Fruit fly (Drosophila melanogaster) whole organism, embryonic: ENCODE results near the gene Cyp12a4.

Experiments
- Abd-B ChIP-seq: fragments of 200-800 bp; sonication (Bioruptor generic); optimal IDR thresholded peaks from 2 replicates; lab custom pipeline; 2018; ENCODE audit warnings: missing biosample characterization, mild to moderate bottlenecking, missing genetic modification characterization, moderate library complexity
- Atf3 ChIP-seq: fragments of 200-800 bp; sonication (Bioruptor generic); optimal IDR thresholded peaks from 3 replicates; lab custom pipeline; 2016; ENCODE audit warnings: missing biosample characterization, missing genetic modification characterization
- BEAF-32 ChIP-seq: fragments of 200-800 bp; sonication (Bioruptor generic); optimal IDR thresholded peaks from 3 replicates; lab custom pipeline; 2017; ENCODE audit warnings: missing biosample characterization, missing genetic modification characterization, mild to moderate bottlenecking, moderate library complexity, missing genetic modification reagents
- Bdp1 ChIP-seq: fragments of 200-800 bp; sonication (Bioruptor generic); optimal IDR thresholded peaks from 3 replicates; lab custom pipeline; 2016; ENCODE audit warnings: missing biosample characterization, missing genetic modification characterization
- CG10147 ChIP-seq: fragments of 200-800 bp; sonication (Bioruptor generic); optimal IDR thresholded peaks from 2 replicates; lab custom pipeline; 2019; ENCODE audit warnings: missing biosample characterization, mild to moderate bottlenecking, missing genetic modification characterization, moderate library complexity
- CG11093 ChIP-seq: fragments of 200-800 bp; sonication (Bioruptor generic); IDR thresholded peaks from 3 replicates; pipeline ENCODE4 v1.3.6; 2022; ENCODE audit warnings: missing biosample characterization, missing genetic modification characterization
- CG12104 ChIP-seq: fragments of 200-800 bp; sonication (Bioruptor generic); optimal IDR thresholded peaks from 3 replicates; lab custom pipeline; 2016; ENCODE audit warnings: missing biosample characterization, missing genetic modification characterization
- CG13624 ChIP-seq: fragments of 200-800 bp; sonication (Bioruptor generic); optimal IDR thresholded peaks from 2 replicates; lab custom pipeline; 2016; ENCODE audit warnings: missing biosample characterization, missing genetic modification characterization
- CG15073 ChIP-seq: fragments of 200-800 bp; sonication (Bioruptor generic); optimal IDR thresholded peaks from 2 replicates; lab custom pipeline; 2016; ENCODE audit warnings: missing biosample characterization, missing genetic modification characterization
- CG18262 ChIP-seq: fragments of 200-800 bp; optimal IDR thresholded peaks from 3 replicates; lab custom pipeline; 2019; ENCODE audit warnings: missing biosample characterization, mild to moderate bottlenecking, missing genetic modification characterization, moderate library complexity
- CG3726 ChIP-seq: fragments of 200-800 bp; sonication (Bioruptor generic); IDR thresholded peaks from 3 replicates; pipeline ENCODE4, ENCODE4 v1.3.6; 2022; ENCODE audit warnings: missing biosample characterization, missing genetic modification characterization
- CG3995 ChIP-seq: fragments of 200-800 bp; sonication (Bioruptor generic); optimal IDR thresholded peaks from 3 replicates; lab custom pipeline; 2016; ENCODE audit warnings: missing biosample characterization, missing genetic modification characterization
- CG4730 ChIP-seq: fragments of 200-800 bp; sonication (Bioruptor generic); IDR thresholded peaks from 2 replicates; pipeline ENCODE4 v1.3.6; 2022; ENCODE audit warnings: missing biosample characterization, missing genetic modification characterization
- CG6689 ChIP-seq: fragments of 200-800 bp; sonication (Bioruptor generic); IDR thresholded peaks from 2 replicates; pipeline ENCODE4 v1.3.6; 2022; ENCODE audit warnings: missing biosample characterization, missing genetic modification characterization
- CG6813 ChIP-seq: fragments of 200-800 bp; sonication (Bioruptor generic); optimal IDR thresholded peaks from 2 replicates; lab custom pipeline; 2017; ENCODE audit warnings: missing biosample characterization, missing genetic modification characterization, mild to moderate bottlenecking, moderate library complexity, missing genetic modification reagents
- CG7357 ChIP-seq: fragments of 200-800 bp; sonication (Bioruptor generic); IDR thresholded peaks from 3 replicates; pipeline ENCODE4 v1.3.6; 2022; ENCODE audit warnings: missing biosample characterization, missing genetic modification characterization
- CG9609 ChIP-seq: fragments of 200-800 bp; sonication (Bioruptor generic); optimal IDR thresholded peaks from 3 replicates; lab custom pipeline; 2016; ENCODE audit warnings: missing biosample characterization, missing genetic modification characterization
- Dbx ChIP-seq: fragments of 200-800 bp; sonication (Bioruptor generic); IDR thresholded peaks from 3 replicates; pipeline ENCODE4 v1.3.6; 2022; ENCODE audit warnings: missing biosample characterization, missing genetic modification characterization
- Dek ChIP-seq: fragments of 200-800 bp; sonication (Bioruptor generic); optimal IDR thresholded peaks from 3 replicates; lab custom pipeline; 2019; ENCODE audit warnings: missing biosample characterization, mild to moderate bottlenecking, missing genetic modification characterization, moderate library complexity
- Ets97D ChIP-seq: fragments of 200-800 bp; sonication (Bioruptor generic); optimal IDR thresholded peaks from 3 replicates; lab custom pipeline; 2016; ENCODE audit warnings: missing biosample characterization, missing genetic modification characterization
- HLH54F ChIP-seq: fragments of 200-800 bp; sonication (Bioruptor generic); optimal IDR thresholded peaks from 3 replicates; lab custom pipeline; 2016; ENCODE audit warnings: missing biosample characterization, missing genetic modification characterization
- Mes4 ChIP-seq: fragments of 200-800 bp; sonication (Bioruptor generic); optimal IDR thresholded peaks from 2 replicates; lab custom pipeline; 2016; ENCODE audit warnings: missing biosample characterization, missing genetic modification characterization
- NK7.1 ChIP-seq: fragments of 200-800 bp; sonication (Bioruptor generic); optimal IDR thresholded peaks from 3 replicates; lab custom pipeline; 2016; ENCODE audit warnings: missing biosample characterization, missing genetic modification characterization
- Scr ChIP-seq: fragments of 200-800 bp; sonication (Bioruptor generic); IDR thresholded peaks from 2 replicates; pipeline ENCODE4 v1.3.6; 2022; ENCODE audit warnings: missing biosample characterization, missing genetic modification characterization; ENCODE audit not compliant: partially characterized antibody
- Sox102F ChIP-seq: fragments of 200-800 bp; sonication (Bioruptor generic); optimal IDR thresholded peaks from 2 replicates; lab custom pipeline; 2018; ENCODE audit warnings: missing biosample characterization, mild to moderate bottlenecking, missing genetic modification characterization, moderate library complexity
- Vsx1 ChIP-seq: fragments of 200-800 bp; sonication (Bioruptor generic); optimal IDR thresholded peaks from 2 replicates; lab custom pipeline; 2017; ENCODE audit warnings: missing biosample characterization, mild to moderate bottlenecking, missing genetic modification characterization, missing genetic modification reagents
- ash1 ChIP-seq: fragments of 200-800 bp; sonication (Bioruptor generic); optimal IDR thresholded peaks from 2 replicates; lab custom pipeline; 2018; ENCODE audit warnings: missing biosample characterization, mild to moderate bottlenecking, missing genetic modification characterization
- ato ChIP-seq: fragments of 200-800 bp; sonication (Bioruptor generic); IDR thresholded peaks from 2 replicates; pipeline ENCODE4 v1.3.6; 2022; ENCODE audit warnings: missing biosample characterization, missing genetic modification characterization; ENCODE audit not compliant: partially characterized antibody
- bcd ChIP-seq: fragments of 200-800 bp; sonication (Bioruptor generic); optimal IDR thresholded peaks from 2 replicates; lab custom pipeline; 2017; ENCODE audit warnings: missing biosample characterization, mild to moderate bottlenecking, missing genetic modification characterization
- dm ChIP-seq: fragments of 200-800 bp; sonication (Bioruptor generic); optimal IDR thresholded peaks from 3 replicates; lab custom pipeline; 2016; ENCODE audit warnings: missing biosample characterization, missing genetic modification characterization
- dmrt11E ChIP-seq: fragments of 200-800 bp; sonication (Bioruptor generic); optimal IDR thresholded peaks from 3 replicates; lab custom pipeline; 2018; ENCODE audit warnings: missing biosample characterization, mild to moderate bottlenecking, missing genetic modification characterization, moderate library complexity
- eyg ChIP-seq: fragments of 200-800 bp; sonication (Bioruptor generic); optimal IDR thresholded peaks from 3 replicates; lab custom pipeline; 2016; ENCODE audit warnings: missing biosample characterization, missing genetic modification characterization
- gem ChIP-seq: fragments of 200-800 bp; sonication (Bioruptor generic); optimal IDR thresholded peaks from 2 replicates; lab custom pipeline; 2019; ENCODE audit warnings: missing biosample characterization, mild to moderate bottlenecking, missing genetic modification characterization, moderate library complexity
- grau ChIP-seq: fragments of 200-800 bp; optimal IDR thresholded peaks from 3 replicates; lab custom pipeline; 2019; ENCODE audit warnings: missing biosample characterization, mild to moderate bottlenecking, missing genetic modification characterization, moderate library complexity
- jigr1 ChIP-seq: fragments of 200-800 bp; sonication (Bioruptor generic); IDR thresholded peaks from 3 replicates; pipeline ENCODE4 v1.3.6; 2022; ENCODE audit warnings: missing biosample characterization, missing genetic modification characterization
- mld ChIP-seq: fragments of 200-800 bp; sonication (Bioruptor generic); IDR thresholded peaks from 3 replicates; pipeline ENCODE4 v1.3.6; 2022; ENCODE audit warnings: missing biosample characterization, missing genetic modification characterization; ENCODE audit not compliant: partially characterized antibody
- pfk ChIP-seq: fragments of 200-800 bp; sonication (Bioruptor generic); optimal IDR thresholded peaks from 2 replicates; lab custom pipeline; 2018; ENCODE audit warnings: missing biosample characterization, mild to moderate bottlenecking, missing genetic modification characterization, moderate library complexity
- psq ChIP-seq: fragments of 200-800 bp; sonication (Bioruptor generic); optimal IDR thresholded peaks from 2 replicates; lab custom pipeline; 2017; ENCODE audit warnings: missing biosample characterization, missing genetic modification characterization
- slp2 ChIP-seq: fragments of 200-800 bp; sonication (Bioruptor generic); optimal IDR thresholded peaks from 2 replicates; lab custom pipeline; 2016; ENCODE audit warnings: missing biosample characterization, missing genetic modification characterization
- sob ChIP-seq: fragments of 200-800 bp; sonication (Bioruptor generic); IDR thresholded peaks from 2 replicates; pipeline ENCODE4 v1.3.6; 2022; ENCODE audit warnings: missing biosample characterization, missing genetic modification characterization
- unpg ChIP-seq: fragments of 200-800 bp; sonication (Bioruptor generic); optimal IDR thresholded peaks from 3 replicates; lab custom pipeline; 2018; ENCODE audit warnings: missing biosample characterization, mild to moderate bottlenecking, missing genetic modification characterization, moderate library complexity
- vfl ChIP-seq: fragments of 200-800 bp; sonication (Bioruptor generic); optimal IDR thresholded peaks from 2 replicates; lab custom pipeline; 2016; ENCODE audit warnings: missing biosample characterization, missing genetic modification characterization

The Cyp12a4 gene

dm6 chr3R:19147511-19148239 is 12.7 kb downstream of the Cyp12a4 start, which contains the start of gene Ppcs (continued):
- TF ChIP-seq Dbx (GFP tag; lab: Robert Waterston, UW) = peak; percentile 54; the same call in 2 of the 3 replicates
- no peak for TF ChIP-seq Dek (tag; lab: Kevin White, UChicago)
- TF ChIP-seq bcd (GFP tag; lab: Kevin White, UChicago) = peak; percentile 64
- TF ChIP-seq HLH54F (GFP tag; lab: Kevin White, UChicago) = peak; percentile 73
- peak; percentile 97 for TF ChIP-seq Ets97D
- no peak for TF ChIP-seq ash1 (GFP tag; lab: Kevin White, UChicago)
- peak; percentile 46 for TF ChIP-seq Atf3 (GFP tag; lab: Kevin White, UChicago)
- no peak for TF ChIP-seq ato
- TF ChIP-seq CG10147 (GFP tag; lab: Kevin White, UChicago) = peak; percentile 52
- peak; percentile 27 for TF ChIP-seq CG6813 (GFP tag; lab: Kevin White, UChicago)
- TF ChIP-seq CG12104 (GFP tag; lab: Kevin White, UChicago) = peak; percentile 76
- peak; percentile 17 for TF ChIP-seq Vsx1
- no peak for TF ChIP-seq CG15073 (GFP tag; lab: Kevin White, UChicago)
- peak; percentile 19 for TF ChIP-seq Bdp1
- TF ChIP-seq Mes4 (GFP tag; lab: Kevin White, UChicago) = peak; percentile 47
- TF ChIP-seq gem = peak; percentile 47
- peak; percentile 80 for TF ChIP-seq sob (GFP tag; lab: Robert Waterston, UW)
- peak; percentile 50 for TF ChIP-seq NK7.1 (GFP tag; lab: Kevin White, UChicago)
- no peak for TF ChIP-seq CG7357 (GFP tag; lab: Robert Waterston, UW)
- peak; percentile 48 for TF ChIP-seq BEAF-32 (GFP tag; lab: Kevin White, UChicago)
- peak; percentile 68 for TF ChIP-seq vfl
- peak; percentile 12 for TF ChIP-seq Sox102F (GFP tag; lab: Kevin White, UChicago)
- peak; percentile 48 for TF ChIP-seq CG18262 (tag; lab: Kevin White, UChicago)
- TF ChIP-seq CG3995 = peak; percentile 63
- TF ChIP-seq Scr (GFP tag; lab: Robert Waterston, UW) = peak; percentile 31
- no peak for TF ChIP-seq psq
- peak; percentile 83 for TF ChIP-seq CG13624 (GFP tag; lab: Kevin White, UChicago)
- peak; percentile 20 for TF ChIP-seq unpg (GFP tag; lab: Kevin White, UChicago)
- TF ChIP-seq CG3726 = no peak
- no peak for TF ChIP-seq jigr1 (GFP tag; lab: Robert Waterston, UW)
- TF ChIP-seq pfk = peak; percentile 39
- TF ChIP-seq dmrt11E (tag; lab: Kevin White, UChicago) = peak; percentile 21
- TF ChIP-seq dm = peak; percentile 75
- TF ChIP-seq mld = 0 out of 3 replicates have a peak, but pooled peaks have one; percentile 50
- peak; percentile 36 for TF ChIP-seq CG6689 (GFP tag; lab: Robert Waterston, UW)
- TF ChIP-seq grau (tag; lab: Kevin White, UChicago) = peak; percentile 54
- TF ChIP-seq CG4730 (GFP tag; lab: Robert Waterston, UW) = no peak
- TF ChIP-seq CG11093 (GFP tag; lab: Robert Waterston, UW) = no peak
- TF ChIP-seq eyg (GFP tag; lab: Kevin White, UChicago) = peak; percentile 69
- peak; percentile 39 for TF ChIP-seq slp2 (GFP tag; lab: Kevin White, UChicago)
- peak; percentile 50 for TF ChIP-seq Abd-B (GFP tag; lab: Kevin White, UChicago)
- peak; percentile 53 for TF ChIP-seq CG9609 (GFP tag; lab: Kevin White, UChicago)
